Worm (Caenorhabditis elegans) whole organism, mixed stage, embryonic: ENCODE data around the gene Y57G11C.1130.
"Not testable (repeated sequence)": the region's sequence is repeated elsewhere in the genome, so short reads cannot be mapped to it uniquely, and the experiment has no call there.

Experiments
- cnd-1 ChIP-seq: fragments of 200-800 bp; sonication (Bioruptor generic); optimal IDR thresholded peaks from 2 replicates; lab custom pipeline; 2018; ENCODE audit warnings: mild to moderate bottlenecking, missing genetic modification characterization, missing compliant biosample characterization
- mep-1 ChIP-seq: fragments of 150-350 bp; optimal IDR thresholded peaks from 2 replicates; lab custom pipeline; 2017; ENCODE audit warnings: missing biosample characterization, missing genetic modification reagents, missing genetic modification characterization, inconsistent platforms
- nhr-237 ChIP-seq: fragments of 150-350 bp; optimal IDR thresholded peaks from 2 replicates; lab custom pipeline; 2014; ENCODE audit warnings: missing biosample characterization, missing genetic modification characterization
- nhr-76 ChIP-seq: sonication (generic microtip); optimal IDR thresholded peaks from 2 replicates; lab custom pipeline; 2017; ENCODE audit warnings: missing biosample characterization, missing genetic modification characterization
- ztf-11 ChIP-seq: fragments of 150-350 bp; optimal IDR thresholded peaks from 2 replicates; lab custom pipeline; 2014; ENCODE audit warnings: missing biosample characterization, missing genetic modification characterization

ce11 chrIV:14763348-14763747 lies 19.0 kb upstream of the Y57G11C.1130 start:
- TF ChIP-seq nhr-76 (tag; lab: Kevin White, UChicago); ztf-11; cnd-1 (tag; lab: Kevin White, UChicago); nhr-237 (tag; lab: Kevin White, UChicago): not testable (repeated sequence)
- peak; percentile 26 for TF ChIP-seq mep-1 (tag; lab: Kevin White, UChicago)
